Fruit fly (Drosophila melanogaster): Measurements from ENCODE around the gene CG14074.

The CG14074 gene

dm6 chr3L:18865447-18866367 is at the start of gene CG14074:
CG14074 (plus strand) TSS chr3L:18866225.
- TF ChIP-seq psq (optimal IDR thresholded peaks at IDR 0.05) (no peak), Sin3A (optimal IDR thresholded peaks at IDR 0.05) (no peak), insv (optimal IDR thresholded peaks at IDR 0.05) (no peak)

- no peak for TF ChIP-seq psq (optimal IDR thresholded peaks at IDR 0.05)
- no peak for TF ChIP-seq insv (optimal IDR thresholded peaks at IDR 0.05)
- TF ChIP-seq ttk (optimal IDR thresholded peaks at IDR 0.05), result no peak
- TF ChIP-seq Sin3A (optimal IDR thresholded peaks at IDR 0.05), result no peak
- no peak for TF ChIP-seq Myc (optimal IDR thresholded peaks at IDR 0.05)
- TF ChIP-seq h (optimal IDR thresholded peaks at IDR 0.05), result no peak
These were observed 49.3 kb upstream of the CG14074 start for dm6 chr3L:18816719-18817118.

dm6 chr3L:18817264-18817894 is 48.6 kb upstream of the CG14074 start:
- TF ChIP-seq Sin3A (optimal IDR thresholded peaks at IDR 0.05), result no peak
- TF ChIP-seq psq (optimal IDR thresholded peaks at IDR 0.05), result no peak
- TF ChIP-seq insv (optimal IDR thresholded peaks at IDR 0.05), result no peak
- TF ChIP-seq h (optimal IDR thresholded peaks at IDR 0.05), result no peak
- no peak for TF ChIP-seq ttk (optimal IDR thresholded peaks at IDR 0.05)
- no peak for TF ChIP-seq Myc (optimal IDR thresholded peaks at IDR 0.05)

dm6 chr3L:18819262-18819886 is 46.7 kb upstream of the CG14074 start:
- TF ChIP-seq ttk (optimal IDR thresholded peaks at IDR 0.05), result no peak
- no peak for TF ChIP-seq psq (optimal IDR thresholded peaks at IDR 0.05)

DNA sequence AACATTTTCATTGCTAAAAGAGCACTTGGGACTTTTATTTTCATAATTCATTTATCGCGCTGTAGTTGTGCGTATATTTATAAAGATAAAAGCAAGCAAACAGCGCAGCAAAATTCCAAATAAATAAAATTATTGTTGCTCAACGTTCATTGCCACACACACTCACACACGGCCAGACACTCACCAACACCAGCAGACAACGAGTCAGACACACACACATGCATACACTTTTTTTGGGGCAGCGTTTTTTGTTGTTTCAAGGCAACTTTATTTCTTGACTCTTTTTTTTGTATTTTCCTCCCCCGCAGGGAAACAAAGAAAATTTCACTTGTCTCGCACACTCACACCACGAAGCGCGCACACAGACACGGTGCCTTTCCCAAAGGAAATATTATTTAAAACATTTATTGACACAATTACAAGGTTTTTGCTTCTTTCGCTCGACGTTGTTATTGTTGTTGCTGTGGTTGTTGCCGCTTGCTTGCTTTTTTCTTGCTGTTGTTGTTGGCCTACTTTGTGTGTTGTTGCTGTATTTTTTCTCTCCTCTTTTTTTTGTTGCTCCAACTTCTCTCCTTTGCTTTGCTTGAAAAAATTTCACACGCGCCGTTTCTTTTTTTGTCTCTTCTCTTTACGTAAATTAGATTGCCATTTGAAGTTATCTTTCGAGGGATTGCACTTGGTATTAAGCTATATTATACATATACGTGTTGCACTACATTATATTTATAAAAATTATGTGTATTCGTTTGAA is 46.0 kb upstream of the CG14074 start:
- TF ChIP-seq psq (optimal IDR thresholded peaks at IDR 0.05) (no peak), Sin3A (optimal IDR thresholded peaks at IDR 0.05) (no peak), h (optimal IDR thresholded peaks at IDR 0.05) (no peak), Myc (optimal IDR thresholded peaks at IDR 0.05) (no peak), ttk (optimal IDR thresholded peaks at IDR 0.05) (no peak), insv (optimal IDR thresholded peaks at IDR 0.05) (no peak)

- TF ChIP-seq insv (optimal IDR thresholded peaks at IDR 0.05) (no peak), h (optimal IDR thresholded peaks at IDR 0.05) (no peak), Sin3A (optimal IDR thresholded peaks at IDR 0.05) (no peak), ttk (optimal IDR thresholded peaks at IDR 0.05) (no peak), Myc (optimal IDR thresholded peaks at IDR 0.05) (no peak), psq (optimal IDR thresholded peaks at IDR 0.05) (no peak)
These were observed 45.2 kb upstream of the CG14074 start, which contains the start of the genes CG14073 and HipHop for dm6 chr3L:18820638-18821382. CG14073 (minus strand) TSS chr3L:18820675. HipHop (plus strand) TSS chr3L:18821171.

DNA sequence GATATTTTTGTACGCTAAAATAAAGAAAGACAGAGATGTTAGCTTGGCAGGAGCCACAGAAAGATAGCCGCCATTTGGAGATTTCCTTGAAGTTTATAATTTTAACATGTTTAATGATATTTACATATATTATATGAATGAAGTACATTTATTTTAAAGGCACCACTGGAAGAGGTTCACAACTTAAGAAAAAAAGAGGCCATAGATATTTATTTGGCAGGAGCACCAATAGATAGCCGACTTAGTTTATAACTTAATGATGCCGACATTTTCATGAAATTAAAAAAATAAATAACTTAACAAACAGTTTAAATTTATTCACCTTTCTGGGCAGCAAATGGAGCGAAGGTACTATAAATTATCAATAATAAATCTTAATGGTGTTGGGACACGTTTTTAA is 44.0 kb upstream of the CG14074 start:
- TF ChIP-seq insv (optimal IDR thresholded peaks at IDR 0.05) (no peak), psq (optimal IDR thresholded peaks at IDR 0.05) (no peak), h (optimal IDR thresholded peaks at IDR 0.05) (no peak), ttk (optimal IDR thresholded peaks at IDR 0.05) (no peak), Myc (optimal IDR thresholded peaks at IDR 0.05) (no peak), Sin3A (optimal IDR thresholded peaks at IDR 0.05) (no peak)

DNA sequence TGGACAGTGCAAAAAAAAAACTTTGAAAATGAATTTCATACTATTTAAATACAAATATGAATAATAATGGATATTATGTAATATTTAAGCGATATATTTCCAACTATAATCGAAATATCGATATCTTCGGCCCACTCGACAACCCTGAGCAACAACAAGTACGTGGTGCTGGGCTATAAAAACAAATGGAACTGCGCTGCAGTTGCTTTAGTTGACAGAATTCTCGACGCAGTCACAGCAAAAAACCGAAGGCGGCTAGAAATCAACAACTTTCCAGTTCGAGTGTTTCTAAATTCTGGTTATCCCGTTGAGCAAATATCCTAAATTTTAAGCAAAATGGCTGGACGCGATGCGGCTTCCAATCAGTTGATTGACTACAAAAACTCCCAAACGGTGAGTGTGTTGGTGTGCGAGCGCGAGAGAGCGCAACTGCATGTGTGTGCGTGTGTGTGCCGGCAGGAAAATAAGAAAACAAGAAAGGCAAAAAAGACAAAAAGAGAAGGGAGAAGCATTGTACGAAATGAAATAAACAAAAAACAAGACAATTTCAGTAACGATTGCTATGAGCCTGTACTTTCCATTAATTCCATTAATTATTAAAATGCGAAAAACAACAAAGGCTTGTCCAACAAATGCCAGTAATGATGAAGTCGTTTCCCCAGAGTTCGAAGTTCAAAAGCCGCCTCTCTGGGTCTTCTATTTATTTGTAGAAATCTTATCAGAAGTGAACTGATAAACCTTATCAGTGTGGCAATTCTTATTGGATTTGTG is 43.4 kb upstream of the CG14074 start, which contains the start of gene Cat:
Gene Cat, plus strand, starts transcription at position 155 of the 771 bp plus-strand sequence.
- TF ChIP-seq Myc (optimal IDR thresholded peaks at IDR 0.05) (no peak), psq (optimal IDR thresholded peaks at IDR 0.05) (no peak), ttk (optimal IDR thresholded peaks at IDR 0.05) (no peak), h (optimal IDR thresholded peaks at IDR 0.05) (no peak), insv (optimal IDR thresholded peaks at IDR 0.05) (no peak), Sin3A (optimal IDR thresholded peaks at IDR 0.05) (no peak)

DNA sequence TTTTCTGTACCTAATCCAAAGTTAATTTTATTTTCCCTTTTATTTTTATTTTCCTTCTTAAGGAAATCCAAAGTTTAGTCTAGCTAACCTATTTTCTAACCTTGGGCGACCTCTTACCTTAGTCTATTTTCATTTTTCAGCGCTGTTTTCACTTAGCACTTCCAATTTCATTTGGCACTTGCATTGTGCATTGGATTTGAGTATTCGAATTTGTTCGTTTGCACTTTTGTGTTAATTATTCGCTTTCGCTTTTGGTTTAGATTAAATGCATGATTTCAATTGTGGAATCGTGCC is 42.9 kb upstream of the CG14074 start:
- TF ChIP-seq Myc (optimal IDR thresholded peaks at IDR 0.05) (no peak), ttk (optimal IDR thresholded peaks at IDR 0.05) (no peak), psq (optimal IDR thresholded peaks at IDR 0.05) (no peak), insv (optimal IDR thresholded peaks at IDR 0.05) (no peak), Sin3A (optimal IDR thresholded peaks at IDR 0.05) (no peak), h (optimal IDR thresholded peaks at IDR 0.05) (no peak)

- TF ChIP-seq insv (optimal IDR thresholded peaks at IDR 0.05), result no peak
- TF ChIP-seq Sin3A (optimal IDR thresholded peaks at IDR 0.05), result no peak
- no peak for TF ChIP-seq Myc (optimal IDR thresholded peaks at IDR 0.05)
- TF ChIP-seq ttk (optimal IDR thresholded peaks at IDR 0.05), result no peak
- TF ChIP-seq psq (optimal IDR thresholded peaks at IDR 0.05), result no peak
- TF ChIP-seq h (optimal IDR thresholded peaks at IDR 0.05), result no peak
These were observed 42.0 kb upstream of the CG14074 start for dm6 chr3L:18823870-18824561.

All from Kc167 (cell line).